Fruit fly (Drosophila melanogaster) whole organism, prepupa: ENCODE measurements around the gene gpp.
A peak's percentile ranks its signal among the peaks of the same experiment; 100 is the strongest.

Experiments
- Blimp-1 ChIP-seq: fragments of 200-800 bp; sonication (Bioruptor generic); optimal IDR thresholded peaks from 3 replicates; lab custom pipeline; 2017; ENCODE audit warnings: missing biosample characterization, missing genetic modification characterization, mild to moderate bottlenecking, moderate library complexity, missing genetic modification reagents
- CG11762 ChIP-seq: fragments of 200-800 bp; sonication (Bioruptor generic); optimal IDR thresholded peaks from 3 replicates; lab custom pipeline; 2016; ENCODE audit warnings: missing biosample characterization, missing genetic modification characterization; ENCODE audit not compliant: insufficient read depth
- CG15336 ChIP-seq: fragments of 200-800 bp; sonication (Bioruptor generic); IDR thresholded peaks from 2 replicates; pipeline ENCODE4 v1.3.6; 2022; ENCODE audit warnings: missing biosample characterization, missing genetic modification characterization
- CG1621 ChIP-seq: fragments of 200-800 bp; sonication (Bioruptor generic); optimal IDR thresholded peaks from 3 replicates; lab custom pipeline; 2018; ENCODE audit warnings: missing biosample characterization, mild to moderate bottlenecking, missing genetic modification characterization
- CG16779 ChIP-seq: fragments of 200-800 bp; sonication (Bioruptor generic); optimal IDR thresholded peaks from 3 replicates; lab custom pipeline; 2017; ENCODE audit warnings: missing biosample characterization, mild to moderate bottlenecking, missing genetic modification characterization
- CG31627 ChIP-seq: fragments of 200-800 bp; sonication (Bioruptor generic); optimal IDR thresholded peaks from 3 replicates; lab custom pipeline; 2016; ENCODE audit warnings: missing biosample characterization, missing genetic modification characterization
- CG32006 ChIP-seq: fragments of 200-800 bp; sonication (Bioruptor generic); optimal IDR thresholded peaks from 3 replicates; lab custom pipeline; 2017; ENCODE audit warnings: missing biosample characterization, mild to moderate bottlenecking, missing genetic modification characterization
- CG34406 ChIP-seq: fragments of 200-800 bp; sonication (Bioruptor generic); optimal IDR thresholded peaks from 3 replicates; lab custom pipeline; 2016; ENCODE audit warnings: missing biosample characterization, missing genetic modification characterization
- CG3919 ChIP-seq: fragments of 200-800 bp; sonication (Bioruptor generic); optimal IDR thresholded peaks from 3 replicates; lab custom pipeline; 2016; ENCODE audit warnings: missing biosample characterization, missing genetic modification characterization
- CG4318 ChIP-seq: fragments of 200-800 bp; sonication (Bioruptor generic); optimal IDR thresholded peaks from 3 replicates; lab custom pipeline; 2017; ENCODE audit warnings: missing biosample characterization, mild to moderate bottlenecking, missing genetic modification characterization
- CG6276 ChIP-seq: fragments of 200-800 bp; sonication (Bioruptor generic); optimal IDR thresholded peaks from 2 replicates; lab custom pipeline; 2017; ENCODE audit warnings: missing biosample characterization, mild to moderate bottlenecking, missing genetic modification characterization
- CG6792 ChIP-seq: fragments of 200-800 bp; sonication (Bioruptor generic); optimal IDR thresholded peaks from 3 replicates; lab custom pipeline; 2016; ENCODE audit warnings: missing biosample characterization, missing genetic modification characterization
- CG6854 ChIP-seq: fragments of 200-800 bp; sonication (Bioruptor generic); optimal IDR thresholded peaks from 2 replicates; lab custom pipeline; 2017; ENCODE audit warnings: missing biosample characterization, mild to moderate bottlenecking, missing genetic modification characterization
- CG7368 ChIP-seq: fragments of 200-800 bp; sonication (Bioruptor generic); optimal IDR thresholded peaks from 3 replicates; lab custom pipeline; 2016; ENCODE audit warnings: missing biosample characterization, missing genetic modification characterization
- CG8119 ChIP-seq: fragments of 200-800 bp; sonication (Bioruptor generic); IDR thresholded peaks from 3 replicates; pipeline ENCODE4 v1.3.6; 2022; ENCODE audit warnings: missing biosample characterization, missing genetic modification characterization
- CG8319 ChIP-seq: fragments of 200-800 bp; sonication (Bioruptor generic); optimal IDR thresholded peaks from 3 replicates; lab custom pipeline; 2016; ENCODE audit warnings: missing biosample characterization, missing genetic modification characterization
- CG8632 ChIP-seq: fragments of 200-800 bp; sonication (Bioruptor generic); optimal IDR thresholded peaks from 3 replicates; lab custom pipeline; 2016; ENCODE audit warnings: missing biosample characterization, missing genetic modification characterization
- CG9139 ChIP-seq: fragments of 200-800 bp; sonication (Bioruptor generic); optimal IDR thresholded peaks from 3 replicates; lab custom pipeline; 2017; ENCODE audit warnings: missing biosample characterization, mild to moderate bottlenecking, missing genetic modification characterization
- Eip75B ChIP-seq: fragments of 200-800 bp; sonication (Bioruptor generic); optimal IDR thresholded peaks from 3 replicates; lab custom pipeline; 2016; ENCODE audit warnings: missing biosample characterization, missing genetic modification characterization
- Eip78C ChIP-seq: fragments of 200-800 bp; sonication (Bioruptor generic); peaks from one replicate; lab custom pipeline; 2016; ENCODE audit warnings: missing biosample characterization, missing genetic modification characterization
- Eip93F ChIP-seq: fragments of 200-800 bp; sonication (Bioruptor generic); optimal IDR thresholded peaks from 2 replicates; lab custom pipeline; 2016; ENCODE audit warnings: missing biosample characterization, mild to moderate bottlenecking, missing genetic modification characterization
- Ets21C ChIP-seq: fragments of 200-800 bp; sonication (Bioruptor generic); optimal IDR thresholded peaks from 3 replicates; lab custom pipeline; 2016; ENCODE audit warnings: missing biosample characterization, missing genetic modification characterization
- Gug ChIP-seq: fragments of 200-800 bp; sonication (Bioruptor generic); IDR thresholded peaks from 2 replicates; pipeline ENCODE4 v1.3.6; 2022; ENCODE audit warnings: missing biosample characterization, missing genetic modification characterization
- Hr39 ChIP-seq: fragments of 200-800 bp; sonication (Bioruptor generic); optimal IDR thresholded peaks from 2 replicates; lab custom pipeline; 2016; ENCODE audit warnings: missing biosample characterization, missing genetic modification characterization
- OdsH ChIP-seq: fragments of 200-800 bp; sonication (Bioruptor generic); optimal IDR thresholded peaks from 3 replicates; lab custom pipeline; 2016; ENCODE audit warnings: missing biosample characterization, missing genetic modification characterization
- Sox102F ChIP-seq: fragments of 200-800 bp; sonication (Bioruptor generic); optimal IDR thresholded peaks from 2 replicates; lab custom pipeline; 2016; ENCODE audit warnings: missing biosample characterization, mild to moderate bottlenecking, missing genetic modification characterization
- Sox15 ChIP-seq: fragments of 200-800 bp; sonication (Bioruptor generic); optimal IDR thresholded peaks from 3 replicates; lab custom pipeline; 2016; ENCODE audit warnings: missing biosample characterization, missing genetic modification characterization
- acj6 ChIP-seq: fragments of 200-800 bp; sonication (Bioruptor generic); optimal IDR thresholded peaks from 3 replicates; lab custom pipeline; 2016; ENCODE audit warnings: missing biosample characterization, missing genetic modification characterization
- dac ChIP-seq: fragments of 200-800 bp; sonication (Bioruptor generic); optimal IDR thresholded peaks from 2 replicates; lab custom pipeline; 2017; ENCODE audit warnings: missing biosample characterization, mild to moderate bottlenecking, missing genetic modification characterization
- fd59A ChIP-seq: fragments of 200-800 bp; sonication (Bioruptor generic); optimal IDR thresholded peaks from 2 replicates; lab custom pipeline; 2017; ENCODE audit warnings: missing biosample characterization, mild to moderate bottlenecking, missing genetic modification characterization, missing genetic modification reagents
- fkh ChIP-seq: fragments of 200-800 bp; sonication (Bioruptor generic); optimal IDR thresholded peaks from 3 replicates; lab custom pipeline; 2017; ENCODE audit warnings: missing biosample characterization, mild to moderate bottlenecking, missing genetic modification characterization, moderate library complexity
- lz ChIP-seq: fragments of 200-800 bp; sonication (Bioruptor generic); optimal IDR thresholded peaks from 3 replicates; lab custom pipeline; 2016; ENCODE audit warnings: missing biosample characterization, missing genetic modification characterization
- net ChIP-seq: fragments of 200-800 bp; sonication (Bioruptor generic); optimal IDR thresholded peaks from 3 replicates; lab custom pipeline; 2016; ENCODE audit warnings: missing biosample characterization, missing genetic modification characterization
- pdm3 ChIP-seq: fragments of 200-800 bp; sonication (Bioruptor generic); optimal IDR thresholded peaks from 3 replicates; lab custom pipeline; 2016; ENCODE audit warnings: missing biosample characterization, missing genetic modification characterization
- spab ChIP-seq: fragments of 200-800 bp; sonication (Bioruptor generic); optimal IDR thresholded peaks from 2 replicates; lab custom pipeline; 2017; ENCODE audit warnings: missing biosample characterization, mild to moderate bottlenecking, missing genetic modification characterization, missing genetic modification reagents
- ss ChIP-seq, 2 experiments: fragments of 200-800 bp; sonication (Bioruptor generic); optimal IDR thresholded peaks; 2 replicates in 1 of 2; 3 replicates in 1 of 2; lab custom pipeline; 2017 to 2018; ENCODE audit warnings: mild to moderate bottlenecking in 2 of 2, missing biosample characterization in 2 of 2, missing genetic modification characterization in 2 of 2, moderate library complexity in 1 of 2
- svp ChIP-seq: fragments of 200-800 bp; sonication (Bioruptor generic); peaks from one replicate; lab custom pipeline; 2016; ENCODE audit warnings: missing biosample characterization, missing genetic modification characterization
- topi ChIP-seq: fragments of 200-800 bp; sonication (Bioruptor generic); optimal IDR thresholded peaks from 3 replicates; lab custom pipeline; 2016; ENCODE audit warnings: missing biosample characterization, missing genetic modification characterization
- vri ChIP-seq: fragments of 200-800 bp; sonication (Bioruptor generic); optimal IDR thresholded peaks from 3 replicates; lab custom pipeline; 2016; ENCODE audit warnings: missing biosample characterization, mild to moderate bottlenecking, missing genetic modification characterization

Gene gpp

dm6 chr3R:6405674-6406565, 735 bp upstream of the gpp start, which contains the start of gene Dmtn (continued):
- TF ChIP-seq topi (no peak), CG6854 (GFP tag; lab: Kevin White, UChicago) (peak; percentile 57), Eip93F (GFP tag; lab: Kevin White, UChicago) (peak; percentile 51), svp (GFP tag; lab: Kevin White, UChicago) (peak; percentile 73)

DNA sequence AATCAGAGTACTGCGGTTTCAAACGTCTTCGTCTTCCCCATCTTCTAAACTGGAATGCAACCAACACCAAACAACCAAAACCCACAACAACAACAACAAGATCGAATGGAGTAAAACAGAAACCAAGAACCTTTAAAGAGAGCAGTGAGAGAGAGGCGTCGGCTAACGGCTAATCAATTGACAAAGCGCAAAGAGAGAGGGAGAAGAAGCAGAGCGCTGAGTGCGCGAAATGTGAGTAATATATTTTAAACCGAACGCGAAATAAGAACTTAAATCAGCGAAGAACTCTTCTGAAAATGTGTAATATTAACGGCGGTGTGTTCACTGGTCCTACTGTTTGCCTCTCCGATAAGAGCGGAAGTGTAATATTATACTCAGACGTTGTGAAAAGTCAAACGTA, 889 bp downstream of the gpp start:
- TF ChIP-seq spab (no peak), Eip75B (GFP tag; lab: Kevin White, UChicago) (no peak), pdm3 (GFP tag; lab: Kevin White, UChicago) (no peak), Sox15 (GFP tag; lab: Kevin White, UChicago) (no peak), CG6854 (GFP tag; lab: Kevin White, UChicago) (no peak), CG8632 (GFP tag; lab: Kevin White, UChicago) (no peak), Eip78C (GFP tag; lab: Kevin White, UChicago) (no peak), fkh (peak; percentile 10), Ets21C (GFP tag; lab: Kevin White, UChicago) (no peak), CG8119 (GFP tag; lab: Robert Waterston, UW) (no peak), Hr39 (no peak), CG7368 (GFP tag; lab: Kevin White, UChicago) (no peak), svp (GFP tag; lab: Kevin White, UChicago) (peak; percentile 67), CG8319 (GFP tag; lab: Kevin White, UChicago) (no peak), Eip93F (GFP tag; lab: Kevin White, UChicago) (no peak), CG1621 (no peak), vri (GFP tag; lab: Kevin White, UChicago) (peak; percentile 31), CG3919 (GFP tag; lab: Kevin White, UChicago) (no peak), fd59A (GFP tag; lab: Kevin White, UChicago) (no peak), CG6276 (GFP tag; lab: Kevin White, UChicago) (peak; percentile 11), acj6 (GFP tag; lab: Kevin White, UChicago) (no peak), CG15336 (GFP tag; lab: Robert Waterston, UW) (no peak), CG9139 (GFP tag; lab: Kevin White, UChicago) (no peak), ss (GFP tag; optimal IDR thresholded peaks at IDR 0.05; lab: Kevin White, UChicago) (no peak)

dm6 chr3R:6408467-6408866, 1.8 kb downstream of the gpp start:
- TF ChIP-seq Blimp-1 (GFP tag; lab: Kevin White, UChicago) = no peak
- no peak for TF ChIP-seq Eip78C (GFP tag; lab: Kevin White, UChicago)
- TF ChIP-seq CG4318 (GFP tag; lab: Kevin White, UChicago) = no peak
- TF ChIP-seq CG16779 (tag; lab: Kevin White, UChicago) = no peak
- no peak for TF ChIP-seq CG31627 (GFP tag; lab: Kevin White, UChicago)
- TF ChIP-seq Sox102F (GFP tag; lab: Kevin White, UChicago) = no peak
- TF ChIP-seq lz (GFP tag; lab: Kevin White, UChicago) = no peak
- TF ChIP-seq CG34406 (GFP tag; lab: Kevin White, UChicago) = no peak
- no peak for TF ChIP-seq dac
- TF ChIP-seq Gug = no peak
- no peak for TF ChIP-seq net (GFP tag; lab: Kevin White, UChicago)
- TF ChIP-seq CG6792 (GFP tag; lab: Kevin White, UChicago) = no peak
- no peak for TF ChIP-seq CG6854 (GFP tag; lab: Kevin White, UChicago)
- no peak for TF ChIP-seq CG7368 (GFP tag; lab: Kevin White, UChicago)
- no peak for TF ChIP-seq CG32006 (GFP tag; lab: Kevin White, UChicago)
- no peak for TF ChIP-seq ss (GFP tag; optimal IDR thresholded peaks at IDR 0.05; lab: Kevin White, UChicago)
- no peak for TF ChIP-seq OdsH (GFP tag; lab: Kevin White, UChicago)
- TF ChIP-seq CG11762 (GFP tag; lab: Kevin White, UChicago) = no peak
